Fruit fly (Drosophila melanogaster) whole organism, embryonic: ENCODE measurements around the gene Nepl12.

Source experiments
- CG10147 ChIP-seq: fragments of 200-800 bp; sonication (Bioruptor generic); optimal IDR thresholded peaks from 2 replicates; lab custom pipeline; 2019; ENCODE audit warnings: missing biosample characterization, mild to moderate bottlenecking, missing genetic modification characterization, moderate library complexity
- CG11085 ChIP-seq: fragments of 200-800 bp; sonication (Bioruptor generic); IDR thresholded peaks from 2 replicates; pipeline ENCODE4 v1.3.6; 2022; ENCODE audit warnings: missing biosample characterization, missing genetic modification characterization
- CG15269 ChIP-seq: fragments of 200-800 bp; sonication (Bioruptor generic); optimal IDR thresholded peaks from 2 replicates; lab custom pipeline; 2018; ENCODE audit warnings: missing biosample characterization, mild to moderate bottlenecking, missing genetic modification characterization, moderate library complexity
- CG15601 ChIP-seq: fragments of 200-800 bp; sonication (Bioruptor generic); optimal IDR thresholded peaks from 3 replicates; lab custom pipeline; 2019; ENCODE audit warnings: missing biosample characterization, mild to moderate bottlenecking, missing genetic modification characterization, moderate library complexity
- CG1603 ChIP-seq: fragments of 200-800 bp; sonication (Bioruptor generic); optimal IDR thresholded peaks from 2 replicates; lab custom pipeline; 2019; ENCODE audit warnings: missing biosample characterization, mild to moderate bottlenecking, missing genetic modification characterization, moderate library complexity
- CG16815 ChIP-seq: fragments of 200-800 bp; sonication (Bioruptor generic); optimal IDR thresholded peaks from 3 replicates; lab custom pipeline; 2017; ENCODE audit warnings: missing biosample characterization, mild to moderate bottlenecking, missing genetic modification characterization
- CG17186 ChIP-seq: fragments of 200-800 bp; sonication (Bioruptor generic); optimal IDR thresholded peaks from 3 replicates; lab custom pipeline; 2017; ENCODE audit warnings: missing biosample characterization, missing genetic modification reagents, missing genetic modification characterization
- CG17359 ChIP-seq: fragments of 200-800 bp; sonication (Bioruptor generic); optimal IDR thresholded peaks from 3 replicates; lab custom pipeline; 2018; ENCODE audit warnings: missing biosample characterization, mild to moderate bottlenecking, missing genetic modification characterization, moderate library complexity
- CG18011 ChIP-seq: fragments of 200-800 bp; sonication (Bioruptor generic); optimal IDR thresholded peaks from 2 replicates; lab custom pipeline; 2017; ENCODE audit warnings: missing biosample characterization, missing genetic modification characterization, mild to moderate bottlenecking, moderate library complexity, missing genotype
- CG2889 ChIP-seq: fragments of 200-800 bp; sonication (Bioruptor generic); IDR thresholded peaks from 3 replicates; pipeline ENCODE4 v1.3.6; 2022; ENCODE audit warnings: missing biosample characterization, missing genetic modification characterization
- CG31224 ChIP-seq: fragments of 200-800 bp; sonication (Bioruptor generic); IDR thresholded peaks from 2 replicates; pipeline ENCODE4 v1.3.6; 2022; ENCODE audit warnings: missing biosample characterization, missing genetic modification characterization
- CG3407 ChIP-seq: fragments of 200-800 bp; sonication (Bioruptor generic); optimal IDR thresholded peaks from 2 replicates; lab custom pipeline; 2018; ENCODE audit warnings: missing biosample characterization, mild to moderate bottlenecking, missing genetic modification characterization
- CG4730 ChIP-seq: fragments of 200-800 bp; sonication (Bioruptor generic); IDR thresholded peaks from 2 replicates; pipeline ENCODE4 v1.3.6; 2022; ENCODE audit warnings: missing biosample characterization, missing genetic modification characterization
- CG7987 ChIP-seq: fragments of 200-800 bp; sonication (Bioruptor generic); optimal IDR thresholded peaks from 2 replicates; lab custom pipeline; 2018; ENCODE audit warnings: missing biosample characterization, mild to moderate bottlenecking, missing genetic modification characterization, moderate library complexity
- CG8290 ChIP-seq, 3 experiments: fragments of 200-800 bp; sonication (Bioruptor generic); optimal IDR thresholded peaks; 2 replicates each; lab custom pipeline; 2016 to 2019; ENCODE audit warnings: missing biosample characterization in 3 of 3, missing genetic modification characterization in 3 of 3, mild to moderate bottlenecking in 2 of 3, moderate library complexity in 1 of 3
- CG9609 ChIP-seq: fragments of 200-800 bp; sonication (Bioruptor generic); optimal IDR thresholded peaks from 3 replicates; lab custom pipeline; 2016; ENCODE audit warnings: missing biosample characterization, missing genetic modification characterization
- CG9932 ChIP-seq: fragments of 200-800 bp; sonication (Bioruptor generic); IDR thresholded peaks from 2 replicates; pipeline ENCODE4 v1.3.6; 2022; ENCODE audit warnings: missing biosample characterization, missing genetic modification characterization
- Dad ChIP-seq: fragments of 200-800 bp; sonication (Bioruptor generic); optimal IDR thresholded peaks from 3 replicates; lab custom pipeline; 2016; ENCODE audit warnings: missing biosample characterization, missing genetic modification characterization
- Dll ChIP-seq: fragments of 200-800 bp; sonication (Bioruptor generic); IDR thresholded peaks from 4 replicates; pipeline ENCODE4 v1.3.6; 2022; ENCODE audit warnings: missing biosample characterization, missing genetic modification characterization; ENCODE audit not compliant: partially characterized antibody
- ERR ChIP-seq: fragments of 200-800 bp; sonication (Bioruptor generic); optimal IDR thresholded peaks from 2 replicates; lab custom pipeline; 2016; ENCODE audit warnings: missing biosample characterization, missing genetic modification characterization
- GATAe ChIP-seq: fragments of 200-800 bp; sonication (Bioruptor generic); conservative IDR thresholded peaks from 2 replicates; pipeline ENCODE4 v1.3.6; 2022; ENCODE audit warnings: missing biosample characterization, missing genetic modification characterization
- H15 ChIP-seq: fragments of 200-800 bp; sonication (Bioruptor generic); IDR thresholded peaks from 3 replicates; pipeline ENCODE4 v1.3.6; 2022; ENCODE audit warnings: missing biosample characterization, missing genetic modification characterization
- HHEX ChIP-seq: fragments of 200-800 bp; sonication (Bioruptor generic); optimal IDR thresholded peaks from 3 replicates; lab custom pipeline; 2017; ENCODE audit warnings: missing biosample characterization, mild to moderate bottlenecking, missing genetic modification characterization, missing genetic modification reagents
- HmgD ChIP-seq: fragments of 200-800 bp; sonication (Bioruptor generic); optimal IDR thresholded peaks from 3 replicates; lab custom pipeline; 2016; ENCODE audit warnings: missing biosample characterization, missing genetic modification characterization
- MBD-R2 ChIP-seq: fragments of 200-800 bp; sonication (Bioruptor generic); IDR thresholded peaks from 2 replicates; pipeline ENCODE4 v1.3.6; 2022; ENCODE audit warnings: missing biosample characterization, missing genetic modification characterization
- Med ChIP-seq: fragments of 200-800 bp; sonication (Bioruptor generic); peaks from one replicate; lab custom pipeline; 2016; ENCODE audit warnings: missing biosample characterization, missing genetic modification characterization, mild to moderate bottlenecking, inconsistent platforms, moderate library complexity
- Six4 ChIP-seq: fragments of 200-800 bp; sonication (Bioruptor generic); optimal IDR thresholded peaks from 2 replicates; lab custom pipeline; 2016; ENCODE audit warnings: missing biosample characterization, missing genetic modification characterization
- Xbp1 ChIP-seq: fragments of 200-800 bp; sonication (Bioruptor generic); optimal IDR thresholded peaks from 3 replicates; lab custom pipeline; 2016; ENCODE audit warnings: missing biosample characterization, mild to moderate bottlenecking, missing genetic modification characterization
- amos ChIP-seq: fragments of 200-800 bp; sonication (Bioruptor generic); IDR thresholded peaks from 2 replicates; pipeline ENCODE4 v1.3.6; 2022; ENCODE audit warnings: missing biosample characterization, missing genetic modification characterization; ENCODE audit not compliant: partially characterized antibody
- ase ChIP-seq: fragments of 200-800 bp; sonication (Bioruptor generic); IDR thresholded peaks from 3 replicates; pipeline ENCODE4 v1.3.6; 2022; ENCODE audit warnings: missing biosample characterization, missing genetic modification characterization
- bcd ChIP-seq: fragments of 200-800 bp; sonication (Bioruptor generic); optimal IDR thresholded peaks from 2 replicates; lab custom pipeline; 2017; ENCODE audit warnings: missing biosample characterization, mild to moderate bottlenecking, missing genetic modification characterization
- danr ChIP-seq: fragments of 200-800 bp; sonication (Bioruptor generic); IDR thresholded peaks from 2 replicates; pipeline ENCODE4 v1.3.6; 2022; ENCODE audit warnings: missing biosample characterization, missing genetic modification characterization
- dpn ChIP-seq, 2 experiments: fragments of 200-800 bp; sonication (Bioruptor generic); optimal IDR thresholded peaks; 3 replicates each; lab custom pipeline; 2016; ENCODE audit warnings: missing biosample characterization in 2 of 2, missing genetic modification characterization in 2 of 2
- eyg ChIP-seq: fragments of 200-800 bp; sonication (Bioruptor generic); optimal IDR thresholded peaks from 3 replicates; lab custom pipeline; 2016; ENCODE audit warnings: missing biosample characterization, missing genetic modification characterization
- grau ChIP-seq: fragments of 200-800 bp; optimal IDR thresholded peaks from 3 replicates; lab custom pipeline; 2019; ENCODE audit warnings: missing biosample characterization, mild to moderate bottlenecking, missing genetic modification characterization, moderate library complexity
- grn ChIP-seq: fragments of 200-800 bp; sonication (Bioruptor generic); optimal IDR thresholded peaks from 3 replicates; lab custom pipeline; 2017; ENCODE audit warnings: missing biosample characterization, missing genetic modification characterization
- gsb-n ChIP-seq: fragments of 200-800 bp; sonication (Bioruptor generic); optimal IDR thresholded peaks from 3 replicates; lab custom pipeline; 2018; ENCODE audit warnings: missing biosample characterization, mild to moderate bottlenecking, missing genetic modification characterization
- inv ChIP-seq: fragments of 200-800 bp; sonication (Bioruptor generic); IDR thresholded peaks from 2 replicates; pipeline ENCODE4 v1.3.6; 2022; ENCODE audit warnings: missing biosample characterization, missing genetic modification characterization; ENCODE audit not compliant: partially characterized antibody
- ken ChIP-seq: fragments of 200-800 bp; sonication (Bioruptor generic); IDR thresholded peaks from 3 replicates; pipeline ENCODE4 v1.3.6; 2022; ENCODE audit warnings: missing biosample characterization, missing genetic modification characterization
- kni ChIP-seq: fragments of 200-800 bp; sonication (Bioruptor generic); optimal IDR thresholded peaks from 3 replicates; lab custom pipeline; 2017; ENCODE audit warnings: mild to moderate bottlenecking, missing biosample characterization, missing genetic modification reagents, missing genetic modification characterization
- lab ChIP-seq: fragments of 200-800 bp; sonication (Bioruptor generic); optimal IDR thresholded peaks from 3 replicates; lab custom pipeline; 2017; ENCODE audit warnings: missing biosample characterization, missing genetic modification characterization, mild to moderate bottlenecking, moderate library complexity, missing genetic modification reagents
- luna ChIP-seq: fragments of 200-800 bp; sonication (Bioruptor generic); optimal IDR thresholded peaks from 2 replicates; lab custom pipeline; 2016; ENCODE audit warnings: missing biosample characterization, missing genetic modification characterization
- oc ChIP-seq: fragments of 200-800 bp; sonication (Bioruptor generic); optimal IDR thresholded peaks from 2 replicates; lab custom pipeline; 2018; ENCODE audit warnings: missing biosample characterization, mild to moderate bottlenecking, missing genetic modification characterization, moderate library complexity
- p53 ChIP-seq: fragments of 200-800 bp; sonication (Bioruptor generic); optimal IDR thresholded peaks from 2 replicates; lab custom pipeline; 2016; ENCODE audit warnings: missing biosample characterization, missing genetic modification characterization
- peb ChIP-seq: fragments of 200-800 bp; sonication (Bioruptor generic); IDR thresholded peaks from 2 replicates; pipeline ENCODE4 v1.3.6; 2022; ENCODE audit warnings: missing biosample characterization, missing genetic modification characterization
- salm ChIP-seq: fragments of 200-800 bp; sonication (Bioruptor generic); optimal IDR thresholded peaks from 2 replicates; lab custom pipeline; 2018; ENCODE audit warnings: missing biosample characterization, mild to moderate bottlenecking, missing genetic modification characterization
- tap ChIP-seq: fragments of 200-800 bp; optimal IDR thresholded peaks from 3 replicates; lab custom pipeline; 2019; ENCODE audit warnings: missing biosample characterization, mild to moderate bottlenecking, missing genetic modification characterization, moderate library complexity
- trem ChIP-seq: fragments of 200-800 bp; optimal IDR thresholded peaks from 3 replicates; lab custom pipeline; 2019; ENCODE audit warnings: missing biosample characterization, mild to moderate bottlenecking, missing genetic modification characterization, moderate library complexity
- trh ChIP-seq: fragments of 200-800 bp; sonication (Bioruptor generic); optimal IDR thresholded peaks from 2 replicates; lab custom pipeline; 2016; ENCODE audit warnings: missing biosample characterization, missing genetic modification characterization
- ttk ChIP-seq: fragments of 200-800 bp; sonication (Bioruptor generic); IDR thresholded peaks from 2 replicates; pipeline ENCODE4 v2.1.2; 2022; ENCODE audit warnings: missing biosample characterization, missing genetic modification characterization
- wek ChIP-seq: fragments of 200-800 bp; sonication (Bioruptor generic); optimal IDR thresholded peaks from 3 replicates; lab custom pipeline; 2018; ENCODE audit warnings: missing biosample characterization, mild to moderate bottlenecking, missing genetic modification characterization, moderate library complexity

Nepl12 gene

dm6 chr3R:9637361-9637760, 38.0 kb upstream of the Nepl12 start, which contains the start of gene Scm (continued):
- peak; percentile 28 for TF ChIP-seq CG15601 (tag; lab: Kevin White, UChicago)
- TF ChIP-seq CG9932 (GFP tag; lab: Robert Waterston, UW), result no peak
- no peak for TF ChIP-seq CG2889 (GFP tag; lab: Robert Waterston, UW)
- TF ChIP-seq danr (GFP tag; lab: Robert Waterston, UW), result no peak
- TF ChIP-seq Dll (GFP tag; lab: Robert Waterston, UW), result peak; percentile 90
- TF ChIP-seq CG17359 (tag; lab: Kevin White, UChicago), result no peak
- TF ChIP-seq lab (GFP tag; lab: Kevin White, UChicago), result no peak
- TF ChIP-seq CG1603, result peak; percentile 77
- peak; percentile 85 for TF ChIP-seq CG17186 (GFP tag; lab: Kevin White, UChicago)
- TF ChIP-seq HmgD (GFP tag; lab: Kevin White, UChicago), result peak; percentile 61
- no peak for TF ChIP-seq tap
- TF ChIP-seq CG10147 (GFP tag; lab: Kevin White, UChicago), result no peak
- peak; percentile 92 for TF ChIP-seq amos (GFP tag; lab: Robert Waterston, UW)
- no peak for TF ChIP-seq ERR (GFP tag; lab: Kevin White, UChicago)
- TF ChIP-seq CG31224, result no peak
- no peak for TF ChIP-seq CG16815 (GFP tag; lab: Kevin White, UChicago)
- no peak for TF ChIP-seq CG11085 (GFP tag; lab: Robert Waterston, UW)
- TF ChIP-seq inv, result peak; percentile 80
- TF ChIP-seq MBD-R2, result peak; percentile 75
- no peak for TF ChIP-seq ase (GFP tag; lab: Robert Waterston, UW)
- TF ChIP-seq CG7987 (GFP tag; lab: Kevin White, UChicago), result peak; percentile 22
- TF ChIP-seq CG3407 (GFP tag; lab: Kevin White, UChicago), result no peak
- peak; percentile 48 for TF ChIP-seq CG8290 (GFP tag; optimal IDR thresholded peaks at IDR 0.05; lab: Kevin White, UChicago)
- no peak for TF ChIP-seq CG8290 (tag; optimal IDR thresholded peaks at IDR 0.05; lab: Kevin White, UChicago)
- TF ChIP-seq CG18011 (GFP tag; lab: Kevin White, UChicago), result no peak
- peak; percentile 72 for TF ChIP-seq trem (tag; lab: Kevin White, UChicago)
- TF ChIP-seq peb, result no peak
- peak; percentile 19 for TF ChIP-seq Xbp1 (GFP tag; lab: Kevin White, UChicago)
- no peak for TF ChIP-seq HHEX
- no peak for TF ChIP-seq grn (GFP tag; lab: Kevin White, UChicago)
- TF ChIP-seq p53 (GFP tag; lab: Kevin White, UChicago), result no peak
- TF ChIP-seq ken (GFP tag; lab: Robert Waterston, UW), result no peak
- no peak for TF ChIP-seq luna (GFP tag; lab: Kevin White, UChicago)
- TF ChIP-seq eyg (GFP tag; lab: Kevin White, UChicago), result no peak
- TF ChIP-seq ttk (GFP tag; lab: Robert Waterston, UW), result no peak
- no peak for TF ChIP-seq Dad (GFP tag; lab: Kevin White, UChicago)
- peak; percentile 58 for TF ChIP-seq Med (GFP tag; lab: Kevin White, UChicago)
- TF ChIP-seq CG9609 (GFP tag; lab: Kevin White, UChicago), result no peak
- no peak for TF ChIP-seq dpn (GFP tag; optimal IDR thresholded peaks at IDR 0.05; lab: Kevin White, UChicago)
- no peak for TF ChIP-seq H15
- no peak for TF ChIP-seq GATAe (GFP tag; lab: Robert Waterston, UW)
- TF ChIP-seq wek (GFP tag; lab: Kevin White, UChicago), result no peak
- peak; percentile 46 for TF ChIP-seq gsb-n (tag; lab: Kevin White, UChicago)
- TF ChIP-seq CG4730 (GFP tag; lab: Robert Waterston, UW), result no peak
- no peak for TF ChIP-seq Six4
- peak; percentile 31 for TF ChIP-seq kni
- TF ChIP-seq salm, result no peak
- TF ChIP-seq CG15269 (tag; lab: Kevin White, UChicago), result no peak
- no peak for TF ChIP-seq trh
- TF ChIP-seq bcd, result no peak
- TF ChIP-seq oc (tag; lab: Kevin White, UChicago), result no peak
- no peak for TF ChIP-seq grau (tag; lab: Kevin White, UChicago)
